Worm (Caenorhabditis elegans) whole organism, L4 larva: Measurements from ENCODE around the gene F35F10.7.

Experiments used
- F26F4.8 ChIP-seq: fragments of 200-800 bp; sonication (Bioruptor generic); conservative IDR thresholded peaks from 2 replicates; pipeline ENCODE4 v1.3.6; 2022; ENCODE audit warnings: missing genetic modification characterization, missing compliant biosample characterization
- Y48G9A.11 ChIP-seq: fragments of 200-800 bp; sonication (Bioruptor generic); IDR thresholded peaks from 2 replicates; pipeline ENCODE4 v1.3.6; 2022; ENCODE audit warnings: missing genetic modification reagents, missing genetic modification characterization, missing compliant biosample characterization
- dpl-1 ChIP-seq: fragments of 150-350 bp; optimal IDR thresholded peaks from 2 replicates; lab custom pipeline; 2014; ENCODE audit warnings: missing biosample characterization, missing genetic modification reagents, missing genetic modification characterization
- lir-3 ChIP-seq: sonication (generic microtip); optimal IDR thresholded peaks from 2 replicates; lab custom pipeline; 2016; ENCODE audit warnings: mild to moderate bottlenecking, missing genetic modification characterization, missing compliant biosample characterization
- mdl-1 ChIP-seq, 2 experiments: fragments of 150-350 bp in 1 of 2; sonication (generic microtip) in 1 of 2; optimal IDR thresholded peaks; 2 replicates each; lab custom pipeline; 2014 to 2017; ENCODE audit warnings: missing biosample characterization in 2 of 2, missing genetic modification characterization in 2 of 2
- mep-1 ChIP-seq: fragments of 150-350 bp; sonication (generic microtip); optimal IDR thresholded peaks from 3 replicates; lab custom pipeline; 2014; ENCODE audit warnings: missing biosample characterization, missing genetic modification characterization
- nhr-25 ChIP-seq: sonication (generic microtip); optimal IDR thresholded peaks from 2 replicates; lab custom pipeline; 2017; ENCODE audit warnings: missing genetic modification characterization, mild to moderate bottlenecking, missing compliant biosample characterization, antibody characterized with exemption, moderate library complexity, borderline replicate concordance; ENCODE audit not compliant: insufficient read depth
- nhr-6 ChIP-seq: fragments of 150-350 bp; optimal IDR thresholded peaks from 2 replicates; lab custom pipeline; 2014; ENCODE audit warnings: missing biosample characterization, missing genetic modification characterization
- nhr-77 ChIP-seq: fragments of 150-350 bp; optimal IDR thresholded peaks from 2 replicates; lab custom pipeline; 2014; ENCODE audit warnings: missing biosample characterization, missing genetic modification characterization
- unc-130 ChIP-seq: sonication (generic microtip); optimal IDR thresholded peaks from 2 replicates; lab custom pipeline; 2016; ENCODE audit warnings: missing genetic modification reagents, missing genetic modification characterization, missing compliant biosample characterization
- unc-62 ChIP-seq, 3 experiments: fragments of 150-350 bp in 1 of 3; sonication (generic microtip); optimal IDR thresholded peaks in 2 of 3; peaks in 1 of 3; 1 replicate in 1 of 3; 2 replicates in 2 of 3; lab custom pipeline; 2014 to 2017; ENCODE audit warnings: missing biosample characterization in 3 of 3, missing genetic modification characterization in 3 of 3, missing genetic modification reagents in 3 of 3, missing genotype in 1 of 3
- zag-1 ChIP-seq: fragments of 150-350 bp; optimal IDR thresholded peaks from 2 replicates; lab custom pipeline; 2014; ENCODE audit warnings: missing biosample characterization, missing genetic modification characterization
- zfp-3 ChIP-seq: fragments of 200-800 bp; sonication (Bioruptor generic); conservative IDR thresholded peaks from 2 replicates; pipeline ENCODE4 v1.3.6; 2022; ENCODE audit warnings: missing genetic modification reagents, missing genetic modification characterization, missing compliant biosample characterization
- ztf-11 ChIP-seq: fragments of 150-350 bp; optimal IDR thresholded peaks from 2 replicates; lab custom pipeline; 2014; ENCODE audit warnings: missing biosample characterization, missing genetic modification characterization

ce11 chrV:3299437-3299836 is 12.2 kb upstream of the F35F10.7 start:
- TF ChIP-seq unc-62 (GFP tag; optimal IDR thresholded peaks at IDR 0.05 in 1 of 2; lab: Kevin White, UChicago), result no peak
- no peak for TF ChIP-seq unc-62 (tag; optimal IDR thresholded peaks at IDR 0.05; lab: Kevin White, UChicago)
- TF ChIP-seq dpl-1 (GFP tag; lab: Kevin White, UChicago), result no peak
- no peak for TF ChIP-seq ztf-11
- no peak for TF ChIP-seq nhr-25 (tag; lab: Kevin White, UChicago)
- TF ChIP-seq mdl-1 (tag; optimal IDR thresholded peaks at IDR 0.05; lab: Kevin White, UChicago), result no peak
- no peak for TF ChIP-seq lir-3
- no peak for TF ChIP-seq zag-1
- TF ChIP-seq nhr-77 (tag; lab: Kevin White, UChicago), result no peak
- no peak for TF ChIP-seq mep-1
- TF ChIP-seq F26F4.8 (GFP tag; lab: Robert Waterston, UW), result no peak
- no peak for TF ChIP-seq nhr-6 (tag; lab: Kevin White, UChicago)
- TF ChIP-seq unc-130 (GFP tag; lab: Kevin White, UChicago), result no peak
- TF ChIP-seq zfp-3 (GFP tag; lab: Robert Waterston, UW), result no peak
- no peak for TF ChIP-seq Y48G9A.11 (GFP tag; lab: Robert Waterston, UW)
